Worm (Caenorhabditis elegans): ENCODE data around the gene dkf-2.

The dkf-2 gene

DNA sequence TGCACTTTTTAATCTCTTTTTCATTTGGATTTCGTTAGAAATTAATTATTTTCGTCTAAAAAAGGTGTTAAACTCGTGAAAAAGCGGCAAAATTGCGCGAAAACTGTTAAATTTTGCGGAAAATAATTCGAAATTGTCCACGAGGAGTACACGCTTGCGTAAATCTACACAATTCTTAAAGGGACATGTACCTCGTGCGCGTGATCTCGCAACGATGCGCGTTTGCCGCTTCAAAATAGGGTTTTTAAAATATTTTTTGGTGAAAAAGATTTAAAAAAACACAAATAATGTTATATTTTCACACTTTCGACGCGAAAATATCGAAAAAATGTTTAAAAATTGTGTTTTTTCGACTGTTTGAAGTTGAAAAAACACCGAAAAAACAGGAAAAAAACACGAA, 45.9 kb downstream of the dkf-2 start:
- TF ChIP-seq ceh-45 (GFP tag; IDR thresholded peaks at IDR 0.05) (no peak), ceh-24 (tag; optimal IDR thresholded peaks at IDR 0.05) (no peak), elt-4 (tag; optimal IDR thresholded peaks at IDR 0.05) (no peak), mec-3 (tag; optimal IDR thresholded peaks at IDR 0.05; ENCODE audit: borderline replicate concordance) (no peak), T23F11.4 (GFP tag; optimal IDR thresholded peaks at IDR 0.05) (no peak), unc-42 (tag; optimal IDR thresholded peaks at IDR 0.05) (no peak), unc-86 (tag; optimal IDR thresholded peaks at IDR 0.05) (no peak), nfya-1 (tag; optimal IDR thresholded peaks at IDR 0.05) (no peak), fkh-6 (tag; optimal IDR thresholded peaks at IDR 0.05) (no peak), ets-4 (tag; optimal IDR thresholded peaks at IDR 0.05) (no peak), K09A11.1 (tag; optimal IDR thresholded peaks at IDR 0.05; ENCODE audit: insufficient read depth) (no peak), sox-4 (tag; optimal IDR thresholded peaks at IDR 0.05) (no peak), ceh-22 (tag; optimal IDR thresholded peaks at IDR 0.05) (no peak), madf-2 (tag; optimal IDR thresholded peaks at IDR 0.05) (no peak), pax-1 (tag; optimal IDR thresholded peaks at IDR 0.05) (no peak)

DNA sequence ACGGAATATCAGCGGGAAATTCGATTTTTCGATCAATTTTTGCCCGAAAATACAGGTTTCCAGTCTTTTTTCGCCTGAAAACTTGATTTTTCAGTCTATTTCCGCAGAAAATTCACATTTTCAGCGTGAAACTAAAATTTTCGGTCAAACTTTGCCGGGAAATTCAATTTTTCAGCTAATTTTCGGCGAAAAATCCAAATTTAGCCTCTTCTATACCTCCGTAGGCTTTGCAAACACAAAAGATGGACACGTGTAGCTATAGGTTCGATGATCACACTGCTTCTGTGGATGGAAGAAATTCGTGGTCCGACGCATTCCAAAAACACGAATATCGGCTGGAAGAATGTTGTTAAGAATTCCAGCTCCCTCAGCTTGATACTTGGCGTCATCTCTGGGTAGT, 46.7 kb downstream of the dkf-2 start:
- TF ChIP-seq unc-42 (tag; optimal IDR thresholded peaks at IDR 0.05) (no peak), lin-11 (tag; optimal IDR thresholded peaks at IDR 0.05) (no peak), eyg-1 (tag; optimal IDR thresholded peaks at IDR 0.05) (no peak)

- TF ChIP-seq pqm-1 (tag; optimal IDR thresholded peaks at IDR 0.05), result no peak
- peak; percentile 45 for TF ChIP-seq nfya-1 (tag; optimal IDR thresholded peaks at IDR 0.05)
These were observed 47.5 kb downstream of the dkf-2 start, which contains the start of the genes ctps-1 and pus-1 for ce11 chrV:16794828-16795354. TSS of gene ctps-1 (plus strand) at chrV:16794878. TSS of gene pus-1 (minus strand) at chrV:16794952.

- TF ChIP-seq tbx-2 (tag; optimal IDR thresholded peaks at IDR 0.05) (no peak), lim-6 (tag; optimal IDR thresholded peaks at IDR 0.05) (no peak), hlh-15 (tag; optimal IDR thresholded peaks at IDR 0.05) (no peak), unc-55 (GFP tag; optimal IDR thresholded peaks at IDR 0.05) (no peak), fax-1 (tag; optimal IDR thresholded peaks at IDR 0.05) (no peak), pag-3 (tag; optimal IDR thresholded peaks at IDR 0.05; ENCODE audit: borderline replicate concordance) (no peak), nhr-11 (tag; optimal IDR thresholded peaks at IDR 0.05) (no peak), pros-1 (tag; optimal IDR thresholded peaks at IDR 0.05) (no peak), K02D7.2 (tag; optimal IDR thresholded peaks at IDR 0.05) (no peak), ceh-18 (tag; optimal IDR thresholded peaks at IDR 0.05) (no peak), tbx-7 (tag; optimal IDR thresholded peaks at IDR 0.05) (no peak)
These were observed 53.1 kb downstream of the dkf-2 start for ce11 chrV:16800484-16800883.

DNA sequence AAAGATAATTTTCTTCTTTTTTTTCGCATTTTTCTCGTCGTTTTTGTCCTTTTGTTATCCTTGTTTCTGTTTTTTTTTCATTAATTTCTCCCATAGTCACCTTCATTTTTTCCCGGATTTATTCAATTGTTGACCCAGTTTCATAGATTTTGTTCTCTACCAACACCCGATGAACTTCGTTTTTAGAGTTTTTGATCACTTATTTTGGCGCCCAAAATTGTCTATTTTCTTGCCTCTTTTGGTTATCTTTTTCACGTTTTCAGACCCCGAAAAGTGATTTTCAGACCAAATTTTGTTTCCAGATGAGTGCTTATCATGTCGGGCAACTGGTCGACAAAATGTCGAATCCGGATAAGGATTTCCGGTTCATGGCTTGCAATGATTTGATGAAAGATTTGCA, 55.1 kb downstream of the dkf-2 start, which contains the start of gene cand-1:
TSS of gene cand-1 (plus strand) at position 301 of the 400 bp plus-strand sequence.
- TF ChIP-seq zip-5 (tag; optimal IDR thresholded peaks at IDR 0.05), result no peak
- TF ChIP-seq eyg-1 (tag; optimal IDR thresholded peaks at IDR 0.05), result no peak
- no peak for TF ChIP-seq ceh-14 (tag; optimal IDR thresholded peaks at IDR 0.05)
- no peak for TF ChIP-seq ceh-19 (GFP tag; optimal IDR thresholded peaks at IDR 0.05)
- TF ChIP-seq nhr-11 (tag; optimal IDR thresholded peaks at IDR 0.05), result no peak
- TF ChIP-seq pros-1 (tag; optimal IDR thresholded peaks at IDR 0.05), result no peak
- TF ChIP-seq nfya-1 (tag; optimal IDR thresholded peaks at IDR 0.05), result no peak

DNA sequence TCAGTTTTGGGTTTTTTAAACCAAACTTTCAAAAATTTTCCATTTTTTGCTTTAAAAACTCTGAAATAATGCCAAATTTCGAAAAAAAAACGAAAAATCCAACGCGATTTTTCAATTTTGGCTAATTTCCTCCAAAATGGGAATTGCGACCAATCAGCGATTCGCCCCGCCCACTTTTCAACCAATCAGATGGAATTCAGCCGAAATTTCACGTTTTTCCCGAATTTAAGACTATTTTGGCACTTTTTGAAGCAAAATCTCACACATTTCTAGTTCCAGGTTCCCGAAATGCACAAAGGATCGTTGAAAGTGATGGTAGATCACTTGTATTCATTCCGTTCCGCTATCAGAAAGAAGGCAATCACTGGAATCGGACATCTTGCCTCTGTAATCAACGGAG, 57.4 kb downstream of the dkf-2 start:
- TF ChIP-seq nfya-1 (tag; optimal IDR thresholded peaks at IDR 0.05) (peak; percentile 60), ceh-9 (tag; optimal IDR thresholded peaks at IDR 0.05) (no peak)
